Fruit fly (Drosophila melanogaster): ENCODE results near the gene CG15042.
A peak's percentile ranks its signal among the peaks of the same experiment; 100 is the strongest.

The CG15042 gene

dm6 chrX:18552451-18552850, 24.4 kb upstream of the CG15042 start (continued):
- TF ChIP-seq Eip75B (GFP tag; optimal IDR thresholded peaks at IDR 0.05) (peak; percentile 81), Hr4 (GFP tag; optimal IDR thresholded peaks at IDR 0.05) (peak; percentile 80), CG6276 (GFP tag; optimal IDR thresholded peaks at IDR 0.05) (peak; percentile 73), cyc (GFP tag; optimal IDR thresholded peaks at IDR 0.05) (peak; percentile 53), Smox (GFP tag; optimal IDR thresholded peaks at IDR 0.05) (peak; percentile 57), salr (GFP tag; optimal IDR thresholded peaks at IDR 0.05) (peak; percentile 37 to 50), CG3032 (tag; optimal IDR thresholded peaks at IDR 0.05) (peak; percentile 69), CG34406 (GFP tag; optimal IDR thresholded peaks at IDR 0.05) (peak; percentile 66), acj6 (GFP tag; optimal IDR thresholded peaks at IDR 0.05) (peak; percentile 63), net (GFP tag; optimal IDR thresholded peaks at IDR 0.05) (peak; percentile 55), CG7368 (GFP tag; optimal IDR thresholded peaks at IDR 0.05) (no peak), CG31627 (GFP tag; optimal IDR thresholded peaks at IDR 0.05) (peak; percentile 57), spab (GFP tag; optimal IDR thresholded peaks at IDR 0.05) (peak; percentile 75), CG11902 (GFP tag; optimal IDR thresholded peaks at IDR 0.05) (peak; percentile 31)

DNA sequence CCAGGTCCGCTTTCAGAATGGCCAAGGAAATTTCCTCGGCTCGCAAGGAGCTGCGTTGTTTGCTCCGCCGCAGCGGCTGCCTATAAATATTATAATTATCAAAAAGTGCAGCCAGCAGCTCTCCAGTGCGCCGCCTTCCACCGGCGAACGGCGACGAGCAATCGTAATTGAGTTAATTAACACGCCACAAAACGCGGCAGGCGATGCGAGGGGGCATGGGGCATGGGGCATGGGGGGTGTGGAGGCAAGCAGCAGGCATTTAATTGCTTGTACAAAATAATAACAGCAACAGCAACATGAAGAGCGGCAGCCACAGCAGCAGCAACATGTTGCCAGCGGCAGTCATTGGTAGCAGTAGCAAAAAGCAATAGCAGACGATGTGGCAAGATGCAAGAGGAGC, 22.7 kb upstream of the CG15042 start:
- TF ChIP-seq dsx (GFP tag; optimal IDR thresholded peaks at IDR 0.05; ENCODE audit: poor library complexity, severe bottlenecking) (peak; percentile 18), ss (GFP tag; optimal IDR thresholded peaks at IDR 0.05) (peak in 1 of 2 experiments; percentile 72), Eip78C (GFP tag) (no peak)

- no peak for TF ChIP-seq CG11294 (GFP tag; IDR thresholded peaks at IDR 0.05)
- TF ChIP-seq dac (GFP tag; optimal IDR thresholded peaks at IDR 0.05) = no peak
- no peak for TF ChIP-seq CG31627 (GFP tag; optimal IDR thresholded peaks at IDR 0.05)
- TF ChIP-seq Hr38 (GFP tag; optimal IDR thresholded peaks at IDR 0.05) = no peak
- TF ChIP-seq fkh (GFP tag; optimal IDR thresholded peaks at IDR 0.05) = peak; percentile 47
- no peak for TF ChIP-seq CG7368 (GFP tag; optimal IDR thresholded peaks at IDR 0.05)
- TF ChIP-seq CG6854 (GFP tag; optimal IDR thresholded peaks at IDR 0.05) = no peak
- TF ChIP-seq vri (GFP tag; optimal IDR thresholded peaks at IDR 0.05) = no peak
- no peak for TF ChIP-seq Eip93F (GFP tag; optimal IDR thresholded peaks at IDR 0.05)
- TF ChIP-seq OdsH (GFP tag; optimal IDR thresholded peaks at IDR 0.05) = no peak
- TF ChIP-seq Hr4 (GFP tag; optimal IDR thresholded peaks at IDR 0.05) = no peak
- TF ChIP-seq Eip78C (GFP tag) = peak; percentile 35
- TF ChIP-seq net (GFP tag; optimal IDR thresholded peaks at IDR 0.05) = no peak
- peak; percentile 39 for TF ChIP-seq svp (GFP tag)
- TF ChIP-seq eg (GFP tag; IDR thresholded peaks at IDR 0.05) = 0 out of 3 replicates have a peak, but pooled peaks have one; percentile 25
Observed at dm6 chrX:18547707-18548106, 19.6 kb upstream of the CG15042 start.

DNA sequence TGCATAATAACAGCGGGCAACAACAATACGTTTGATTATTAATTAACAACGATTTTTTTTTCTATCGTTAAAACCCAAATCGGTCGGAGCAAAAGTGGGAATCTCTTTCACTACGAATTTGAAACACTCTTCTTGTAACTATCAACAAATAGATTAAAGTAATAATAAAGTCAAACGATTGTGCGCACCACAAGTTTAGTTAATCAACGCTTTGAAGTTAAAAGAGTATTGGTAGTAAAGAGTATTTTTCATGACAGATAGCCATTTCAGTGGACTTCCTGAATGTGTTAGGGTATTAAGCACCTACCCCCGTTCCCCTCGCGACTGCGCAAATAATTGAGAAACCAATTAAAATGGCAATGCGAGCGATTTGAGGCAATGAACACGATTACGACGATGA, 18.7 kb upstream of the CG15042 start:
- TF ChIP-seq cyc (GFP tag; optimal IDR thresholded peaks at IDR 0.05) = peak; percentile 39
- no peak for TF ChIP-seq CG11902 (GFP tag; optimal IDR thresholded peaks at IDR 0.05)
- peak; percentile 62 for TF ChIP-seq CG4318 (GFP tag; optimal IDR thresholded peaks at IDR 0.05)
- peak; percentile 41 for TF ChIP-seq dac (GFP tag; optimal IDR thresholded peaks at IDR 0.05)
- peak; percentile 91 for TF ChIP-seq CG15336 (GFP tag; IDR thresholded peaks at IDR 0.05)
- TF ChIP-seq fd85E (GFP tag; optimal IDR thresholded peaks at IDR 0.05) = no peak
- peak; percentile 38 for TF ChIP-seq CG10631 (GFP tag; optimal IDR thresholded peaks at IDR 0.05)
- no peak for TF ChIP-seq CG6854 (GFP tag; optimal IDR thresholded peaks at IDR 0.05)
- no peak for TF ChIP-seq Hr38 (GFP tag; optimal IDR thresholded peaks at IDR 0.05)
- TF ChIP-seq spab (GFP tag; optimal IDR thresholded peaks at IDR 0.05) = no peak
- no peak for TF ChIP-seq CG16779 (tag; optimal IDR thresholded peaks at IDR 0.05)
- peak; percentile 20 for TF ChIP-seq CG34406 (GFP tag; optimal IDR thresholded peaks at IDR 0.05)
- peak; percentile 19 for TF ChIP-seq CG11762 (GFP tag; optimal IDR thresholded peaks at IDR 0.05; ENCODE audit: insufficient read depth)
- peak; percentile 58 for TF ChIP-seq CG31627 (GFP tag; optimal IDR thresholded peaks at IDR 0.05)
- peak; percentile 85 for TF ChIP-seq CG6163 (GFP tag; IDR thresholded peaks at IDR 0.05)
- peak; percentile 87 for TF ChIP-seq Gug (GFP tag; IDR thresholded peaks at IDR 0.05)
- peak; percentile 26 for TF ChIP-seq CG3032 (tag; optimal IDR thresholded peaks at IDR 0.05)
- peak; percentile 42 for TF ChIP-seq Met (GFP tag; optimal IDR thresholded peaks at IDR 0.05)
- peak; percentile 78 for TF ChIP-seq svp (GFP tag)
- TF ChIP-seq achi (GFP tag; optimal IDR thresholded peaks at IDR 0.05) = peak; percentile 54
- no peak for TF ChIP-seq CG8319 (GFP tag; optimal IDR thresholded peaks at IDR 0.05)
- TF ChIP-seq Sox102F (GFP tag; optimal IDR thresholded peaks at IDR 0.05) = peak; percentile 25
- TF ChIP-seq CG8632 (GFP tag; optimal IDR thresholded peaks at IDR 0.05) = peak; percentile 17
- TF ChIP-seq Hr39 (GFP tag; optimal IDR thresholded peaks at IDR 0.05) = peak; percentile 61
- TF ChIP-seq CG8119 (GFP tag; IDR thresholded peaks at IDR 0.05) = peak; percentile 85
- peak; percentile 67 for TF ChIP-seq OdsH (GFP tag; optimal IDR thresholded peaks at IDR 0.05)
- peak; percentile 89 for TF ChIP-seq CG11294 (GFP tag; IDR thresholded peaks at IDR 0.05)
- no peak for TF ChIP-seq CG9139 (GFP tag; optimal IDR thresholded peaks at IDR 0.05)
- peak; percentile 56 for TF ChIP-seq esn (GFP tag; optimal IDR thresholded peaks at IDR 0.05)
- TF ChIP-seq ss (GFP tag; optimal IDR thresholded peaks at IDR 0.05) = no peak
- TF ChIP-seq net (GFP tag; optimal IDR thresholded peaks at IDR 0.05) = peak; percentile 45
